Worm (Caenorhabditis elegans): ENCODE results near the gene josd-1.
"Not testable (repeated sequence)": the region's sequence is repeated elsewhere in the genome, so short reads cannot be mapped to it uniquely, and the experiment has no call there.

Gene josd-1

ce11 chrIII:2875946-2876345, 39.5 kb downstream of the josd-1 start (continued):
- no peak for TF ChIP-seq nhr-84 (tag; optimal IDR thresholded peaks at IDR 0.05)
- TF ChIP-seq lin-39 (tag; optimal IDR thresholded peaks at IDR 0.05): no peak
- peak; percentile 39 to 79 for TF ChIP-seq lin-35 (GFP tag; optimal IDR thresholded peaks at IDR 0.05)
- TF ChIP-seq skn-1 (tag; optimal IDR thresholded peaks at IDR 0.05): peak; percentile 59
- no peak for TF ChIP-seq fkh-10 (GFP tag; optimal IDR thresholded peaks at IDR 0.05)
- no peak for TF ChIP-seq nhr-28 (tag; optimal IDR thresholded peaks at IDR 0.05)
- TF ChIP-seq sup-37 (GFP tag; optimal IDR thresholded peaks at IDR 0.05): no peak
- no peak for TF ChIP-seq fkh-8 (tag; optimal IDR thresholded peaks at IDR 0.05)
- peak; percentile 45 for TF ChIP-seq fos-1 (tag; optimal IDR thresholded peaks at IDR 0.05)
- TF ChIP-seq nhr-76 (tag; optimal IDR thresholded peaks at IDR 0.05): no peak
- TF ChIP-seq C16A3.4 (tag; optimal IDR thresholded peaks at IDR 0.05): peak; percentile 43
- peak; percentile 71 for TF ChIP-seq nhr-77 (tag; optimal IDR thresholded peaks at IDR 0.05)
- peak; percentile 84 for TF ChIP-seq snu-23 (GFP tag; optimal IDR thresholded peaks at IDR 0.05)

- TF ChIP-seq rnt-1 (tag; optimal IDR thresholded peaks at IDR 0.05) (no peak), elt-3 (tag; optimal IDR thresholded peaks at IDR 0.05) (no peak), pqm-1 (tag; optimal IDR thresholded peaks at IDR 0.05) (no peak), dpl-1 (GFP tag; optimal IDR thresholded peaks at IDR 0.05) (no peak), pag-3 (tag; optimal IDR thresholded peaks at IDR 0.05; ENCODE audit: borderline replicate concordance, insufficient read depth) (no peak), tlp-1 (tag; optimal IDR thresholded peaks at IDR 0.05) (no peak), ceh-63 (GFP tag; optimal IDR thresholded peaks at IDR 0.05) (no peak)
Observed at ce11 chrIII:2879703-2880102, 43.3 kb downstream of the josd-1 start.

ce11 chrIII:2881117-2881516, 44.7 kb downstream of the josd-1 start:
- TF ChIP-seq efl-1 (optimal IDR thresholded peaks at IDR 0.05) (peak; percentile 11 to 31), efl-1 (GFP tag; optimal IDR thresholded peaks at IDR 0.05 in 1 of 2) (peak in 1 of 2 experiments; percentile 33), swsn-7 (tag; optimal IDR thresholded peaks at IDR 0.05) (peak; percentile 25), nhr-71 (tag; optimal IDR thresholded peaks at IDR 0.05) (peak; percentile 61), rnt-1 (tag; optimal IDR thresholded peaks at IDR 0.05) (peak; percentile 13), nhr-20 (tag; optimal IDR thresholded peaks at IDR 0.05) (peak; percentile 26), grh-1 (GFP tag; IDR thresholded peaks at IDR 0.05) (no peak), ces-1 (GFP tag; optimal IDR thresholded peaks at IDR 0.05) (no peak), lin-15B (tag; optimal IDR thresholded peaks at IDR 0.05) (no peak), jun-1 (tag; optimal IDR thresholded peaks at IDR 0.05) (no peak), irx-1 (tag; optimal IDR thresholded peaks at IDR 0.05) (peak; percentile 24), nhr-47 (tag; optimal IDR thresholded peaks at IDR 0.05) (peak; percentile 38), C04F5.9 (tag; optimal IDR thresholded peaks at IDR 0.05) (no peak), snu-23 (GFP tag; optimal IDR thresholded peaks at IDR 0.05) (peak; percentile 32), fos-1 (tag; optimal IDR thresholded peaks at IDR 0.05) (no peak), xbp-1 (tag; optimal IDR thresholded peaks at IDR 0.05) (peak; percentile 7), dsc-1 (tag; optimal IDR thresholded peaks at IDR 0.05) (peak; percentile 66), lin-14 (GFP tag; optimal IDR thresholded peaks at IDR 0.05) (peak; percentile 28), elt-3 (tag; optimal IDR thresholded peaks at IDR 0.05) (no peak), nhr-85 (tag) (peak; percentile 7), lsy-2 (tag; optimal IDR thresholded peaks at IDR 0.05) (peak in 1 of 2 experiments; percentile 37), egl-13 (tag; optimal IDR thresholded peaks at IDR 0.05) (no peak)

- TF ChIP-seq unc-130, vab-15, egl-27 (tag; optimal IDR thresholded peaks at IDR 0.05): not testable (repeated sequence)
Observed at ce11 chrIII:2881989-2882388, 45.5 kb downstream of the josd-1 start, which contains the start of gene F56F11.2. Gene F56F11.2, plus strand, starts transcription at chrIII:2882289.
